Worm (Caenorhabditis elegans) whole organism, mixed stage, embryonic: ENCODE measurements around the gene Y22D7AR.6.

Source experiments
- elt-3 ChIP-seq: fragments of 150-350 bp; optimal IDR thresholded peaks from 2 replicates; lab custom pipeline; 2014; ENCODE audit warnings: missing biosample characterization, missing genetic modification characterization
- hlh-1 ChIP-seq: fragments of 150-350 bp; optimal IDR thresholded peaks from 2 replicates; lab custom pipeline; 2014; ENCODE audit warnings: missing biosample characterization, missing genetic modification reagents, missing genetic modification characterization
- mep-1 ChIP-seq: fragments of 150-350 bp; optimal IDR thresholded peaks from 2 replicates; lab custom pipeline; 2017; ENCODE audit warnings: missing biosample characterization, missing genetic modification reagents, missing genetic modification characterization, inconsistent platforms
- nhr-76 ChIP-seq: sonication (generic microtip); optimal IDR thresholded peaks from 2 replicates; lab custom pipeline; 2017; ENCODE audit warnings: missing biosample characterization, missing genetic modification characterization
- unc-39 ChIP-seq: fragments of 150-350 bp; optimal IDR thresholded peaks from 2 replicates; lab custom pipeline; 2014; ENCODE audit warnings: missing biosample characterization, missing genetic modification characterization

- TF ChIP-seq hlh-1 (tag; lab: Kevin White, UChicago) (no peak), elt-3 (peak; percentile 86), unc-39 (tag; lab: Kevin White, UChicago) (no peak), nhr-76 (no peak), mep-1 (no peak)
These were observed 5.7 kb upstream of the Y22D7AR.6 start for ce11 chrIII:1682262-1682661.
